Worm (Caenorhabditis elegans): Measurements from ENCODE around the gene BE10.4.

The BE10.4 gene

DNA sequence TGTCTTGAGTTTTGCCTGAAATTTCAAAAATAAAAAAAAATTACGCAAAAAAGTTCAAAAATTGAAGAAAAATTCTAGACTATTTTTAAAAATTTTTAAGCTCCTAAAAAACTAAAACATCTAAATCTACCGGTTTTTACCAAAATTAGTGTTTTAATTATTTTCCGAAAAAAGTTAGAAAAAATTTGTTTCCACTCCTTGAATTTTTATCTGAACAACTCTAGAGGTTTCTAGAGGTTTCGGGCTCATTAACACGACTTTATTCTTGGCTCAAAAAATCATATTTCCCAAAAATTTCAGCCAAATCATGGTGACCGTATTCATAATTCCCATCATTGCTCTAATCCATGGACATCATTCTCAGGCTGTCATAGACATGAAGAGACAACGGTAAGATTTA lies 28.4 kb upstream of the BE10.4 start, which contains the start of gene lgc-37:
Gene lgc-37 (plus strand): TSS at position 301 of the 400 bp plus-strand sequence.
- no peak for TF ChIP-seq Y55F3AM.14 (GFP tag; optimal IDR thresholded peaks at IDR 0.05)

DNA sequence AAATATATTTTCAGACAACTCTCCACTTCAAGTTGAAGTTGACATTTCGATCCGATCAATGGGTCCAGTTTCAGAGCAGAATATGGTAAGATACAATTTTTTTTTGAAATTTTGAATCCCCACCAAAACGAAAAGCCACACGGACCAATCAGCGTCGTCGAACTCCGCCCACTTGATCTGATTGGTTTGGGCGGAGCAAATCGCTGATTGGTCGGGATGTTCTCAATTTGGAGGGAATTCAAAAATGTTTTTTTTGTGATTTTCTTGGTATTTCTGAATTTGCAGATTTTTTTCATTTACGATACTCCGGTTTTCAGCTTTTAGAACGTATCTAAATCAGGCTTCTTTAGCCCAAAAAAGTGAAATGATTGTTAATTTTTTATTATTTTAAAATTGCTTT lies 27.9 kb upstream of the BE10.4 start:
- no peak for TF ChIP-seq lin-13 (GFP tag; optimal IDR thresholded peaks at IDR 0.05)
- TF ChIP-seq unc-39 (tag; optimal IDR thresholded peaks at IDR 0.05), result no peak
- no peak for TF ChIP-seq mdl-1 (tag; optimal IDR thresholded peaks at IDR 0.05)
- TF ChIP-seq Y55F3AM.14 (GFP tag; optimal IDR thresholded peaks at IDR 0.05), result no peak
- no peak for TF ChIP-seq alr-1 (tag; optimal IDR thresholded peaks at IDR 0.05)
- TF ChIP-seq unc-55 (GFP tag; optimal IDR thresholded peaks at IDR 0.05), result no peak
- TF ChIP-seq ztf-11 (tag; optimal IDR thresholded peaks at IDR 0.05), result no peak
- TF ChIP-seq lsy-2 (tag; optimal IDR thresholded peaks at IDR 0.05), result no peak
- no peak for TF ChIP-seq nhr-11 (tag; optimal IDR thresholded peaks at IDR 0.05)

DNA sequence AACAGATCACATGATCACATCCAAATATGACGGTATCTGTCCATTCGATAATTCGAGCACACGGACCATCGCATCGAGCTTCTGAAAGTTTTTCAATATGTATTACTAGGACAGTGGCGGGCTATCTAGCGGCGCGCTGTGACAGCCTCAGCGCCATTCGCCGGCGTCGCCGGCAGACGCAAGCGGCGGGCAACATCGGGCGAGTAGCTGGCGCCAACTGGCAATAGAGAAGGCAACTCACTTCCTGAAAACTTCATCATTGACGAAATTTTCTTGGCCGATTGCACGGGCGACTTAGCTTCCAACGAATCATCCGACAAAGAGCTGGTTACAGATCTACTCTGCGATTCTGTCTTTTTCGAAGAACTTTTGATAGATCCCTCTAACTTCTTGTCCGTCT lies 25.1 kb upstream of the BE10.4 start:
- TF ChIP-seq elt-3 (tag; optimal IDR thresholded peaks at IDR 0.05) (no peak), egl-27 (tag; optimal IDR thresholded peaks at IDR 0.05) (no peak), fos-1 (tag; optimal IDR thresholded peaks at IDR 0.05) (no peak), unc-39 (tag; optimal IDR thresholded peaks at IDR 0.05) (no peak)

DNA sequence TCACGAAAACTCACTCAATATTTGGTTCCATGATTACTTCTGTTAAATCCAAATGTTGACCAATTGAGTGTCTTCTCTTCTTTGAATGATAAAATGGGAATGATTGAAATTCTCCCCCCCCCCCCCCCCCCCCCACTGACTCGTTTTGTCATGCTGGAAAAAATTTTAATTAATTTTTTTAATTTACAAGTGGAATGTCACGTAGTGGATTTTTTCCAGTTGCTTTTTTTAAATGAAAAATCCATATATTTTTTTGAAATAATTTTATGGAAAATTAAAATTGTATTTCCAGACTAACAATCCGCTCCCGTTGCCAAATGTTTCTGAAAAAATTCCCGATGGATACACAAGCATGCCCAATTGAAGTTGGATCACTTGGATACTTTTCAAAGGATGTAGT lies 23.9 kb upstream of the BE10.4 start, which contains the start of gene BE10.1:
Gene BE10.1 (minus strand): TSS at position 101 of the 400 bp plus-strand sequence.
- TF ChIP-seq nhr-10 (tag; optimal IDR thresholded peaks at IDR 0.05) (no peak), ceh-16 (tag; optimal IDR thresholded peaks at IDR 0.05) (no peak), nhr-237 (tag; optimal IDR thresholded peaks at IDR 0.05) (no peak), F13H6.1 (tag; optimal IDR thresholded peaks at IDR 0.05) (no peak), alr-1 (tag; optimal IDR thresholded peaks at IDR 0.05) (no peak), elt-3 (tag; optimal IDR thresholded peaks at IDR 0.05) (no peak), dmd-4 (tag; optimal IDR thresholded peaks at IDR 0.05) (no peak), lin-13 (GFP tag; optimal IDR thresholded peaks at IDR 0.05) (no peak), ceh-82 (tag; optimal IDR thresholded peaks at IDR 0.05) (no peak), aly-2 (tag; optimal IDR thresholded peaks at IDR 0.05) (no peak), mab-5 (tag; optimal IDR thresholded peaks at IDR 0.05) (no peak), lin-39 (tag; optimal IDR thresholded peaks at IDR 0.05) (no peak), peb-1 (tag; optimal IDR thresholded peaks at IDR 0.05) (no peak), egl-27 (tag; optimal IDR thresholded peaks at IDR 0.05) (no peak), mbf-1 (tag; optimal IDR thresholded peaks at IDR 0.05) (no peak), sem-4 (tag; optimal IDR thresholded peaks at IDR 0.05) (no peak), ama-1 (optimal IDR thresholded peaks at IDR 0.05) (no peak)

DNA sequence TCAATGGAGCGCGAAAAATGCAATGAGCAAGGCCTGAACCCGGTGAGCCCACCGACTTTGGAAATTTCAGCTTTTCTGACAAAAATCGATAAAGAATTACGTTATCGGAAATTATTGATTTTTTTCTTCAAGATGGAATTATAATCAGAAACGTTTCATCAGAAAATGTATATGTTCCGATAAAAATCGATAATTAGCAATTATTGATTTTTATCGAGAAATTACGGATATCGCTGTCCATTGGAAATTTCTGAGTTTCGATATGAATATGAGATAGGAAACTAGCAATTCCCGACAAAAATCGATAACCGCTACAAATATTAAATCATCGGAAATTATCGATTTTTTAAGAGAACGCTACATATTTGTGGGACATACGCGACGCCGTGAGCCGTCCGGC lies 19.1 kb upstream of the BE10.4 start:
- TF ChIP-seq Y55F3AM.14 (GFP tag; optimal IDR thresholded peaks at IDR 0.05) (no peak), ztf-11 (tag; optimal IDR thresholded peaks at IDR 0.05) (no peak), ztf-1 (GFP tag; conservative IDR thresholded peaks at IDR 0.05) (no peak), unc-62 (GFP tag; optimal IDR thresholded peaks at IDR 0.05) (no peak), lin-13 (GFP tag; optimal IDR thresholded peaks at IDR 0.05) (no peak), nhr-237 (tag; optimal IDR thresholded peaks at IDR 0.05) (no peak)

DNA sequence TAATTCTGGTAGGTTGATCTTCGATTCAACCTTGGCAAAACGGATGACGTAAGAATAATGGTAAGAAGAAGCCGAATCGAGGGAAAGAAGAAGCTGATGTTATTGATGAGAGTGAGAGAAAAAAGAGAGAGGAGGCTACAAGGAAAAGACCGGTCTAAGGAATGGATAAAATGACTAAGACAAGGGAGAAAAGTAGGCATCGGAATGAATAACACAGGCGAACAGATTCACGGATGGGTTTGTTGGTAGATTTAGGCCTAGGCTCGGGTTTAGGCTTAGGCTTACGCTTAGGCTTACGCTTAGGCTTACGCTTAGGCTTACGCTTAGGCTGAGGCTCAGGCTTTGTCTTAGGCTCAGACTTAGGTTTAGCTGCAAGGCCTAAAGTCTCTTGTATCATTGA lies 14.8 kb upstream of the BE10.4 start, which contains the start of gene agmo-1:
Gene agmo-1 (minus strand): TSS at position 101 of the 400 bp plus-strand sequence.
- no peak for TF ChIP-seq crh-2 (tag; optimal IDR thresholded peaks at IDR 0.05)
- no peak for TF ChIP-seq lin-11 (tag; optimal IDR thresholded peaks at IDR 0.05)
- TF ChIP-seq nhr-23 (tag; optimal IDR thresholded peaks at IDR 0.05), result no peak

DNA sequence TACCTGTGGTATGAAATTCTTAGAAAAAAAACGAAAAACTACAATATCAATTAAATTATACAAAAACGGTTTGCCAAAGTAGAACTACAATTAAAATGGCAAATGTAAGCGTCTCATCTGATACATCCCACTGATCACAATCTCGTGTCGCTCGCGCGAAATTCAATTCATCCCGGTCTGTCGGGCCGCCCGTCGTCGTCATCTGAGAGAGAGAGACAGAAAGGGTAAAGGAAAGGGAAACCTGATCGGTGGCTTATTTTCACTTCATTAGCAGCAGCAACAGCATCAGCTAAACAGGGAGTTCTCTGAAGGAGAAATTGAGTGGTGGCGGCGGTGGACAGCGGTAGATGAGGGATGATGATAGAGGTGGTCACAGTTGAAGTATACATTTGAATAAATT lies 12.8 kb upstream of the BE10.4 start:
- TF ChIP-seq nhr-12 (tag; optimal IDR thresholded peaks at IDR 0.05) (no peak), ztf-4 (tag; optimal IDR thresholded peaks at IDR 0.05) (no peak), aly-2 (tag; optimal IDR thresholded peaks at IDR 0.05) (no peak), sma-3 (GFP tag; optimal IDR thresholded peaks at IDR 0.05) (no peak), nhr-25 (tag; optimal IDR thresholded peaks at IDR 0.05) (peak; percentile 18), fos-1 (tag; optimal IDR thresholded peaks at IDR 0.05) (peak; percentile 47), egl-27 (tag; optimal IDR thresholded peaks at IDR 0.05) (no peak), nhr-6 (tag; optimal IDR thresholded peaks at IDR 0.05) (no peak), ztf-1 (GFP tag; conservative IDR thresholded peaks at IDR 0.05) (no peak), sem-4 (tag; optimal IDR thresholded peaks at IDR 0.05) (peak; percentile 56), Y55F3AM.14 (GFP tag; optimal IDR thresholded peaks at IDR 0.05) (no peak), lsy-2 (tag; optimal IDR thresholded peaks at IDR 0.05) (no peak), elt-1 (tag; optimal IDR thresholded peaks at IDR 0.05) (no peak), ceh-16 (tag; optimal IDR thresholded peaks at IDR 0.05) (peak; percentile 58), blmp-1 (tag; optimal IDR thresholded peaks at IDR 0.05; ENCODE audit: insufficient read depth) (peak; percentile 93), ztf-11 (tag; optimal IDR thresholded peaks at IDR 0.05) (no peak)

Data from whole organism, L2 larva.